Worm (Caenorhabditis elegans) whole organism, young adult: Measurements from ENCODE around the gene B0507.1.

Source experiments
- F49E8.2 ChIP-seq: sonication (generic microtip); optimal IDR thresholded peaks from 3 replicates; lab custom pipeline; 2017; ENCODE audit warnings: missing genetic modification characterization, mild to moderate bottlenecking, missing compliant biosample characterization, antibody characterized with exemption, moderate library complexity; ENCODE audit not compliant: insufficient read depth
- F55B11.4 ChIP-seq: sonication (generic microtip); optimal IDR thresholded peaks from 2 replicates; lab custom pipeline; 2016; ENCODE audit warnings: missing compliant biosample characterization, missing genetic modification characterization, borderline replicate concordance; ENCODE audit not compliant: insufficient read depth
- Y67H2A.10 ChIP-seq: fragments of 200-800 bp; sonication (Bioruptor generic); conservative IDR thresholded peaks from 2 replicates; pipeline ENCODE4 v1.3.6; 2022; ENCODE audit warnings: missing genetic modification reagents, missing genetic modification characterization, missing compliant biosample characterization
- ama-1 ChIP-seq, 3 experiments: fragments of 150-350 bp in 1 of 3; sonication (generic microtip) in 2 of 3; optimal IDR thresholded peaks; 2 replicates each; lab custom pipeline; 2014 to 2018; ENCODE audit warnings: missing biosample characterization in 2 of 3, missing genetic modification characterization in 2 of 3, missing genetic modification reagents in 2 of 3
- attf-6 ChIP-seq: fragments of 200-800 bp; sonication (Bioruptor generic); IDR thresholded peaks from 2 replicates; pipeline ENCODE4 v1.3.6; 2022; ENCODE audit warnings: missing genetic modification reagents, missing genetic modification characterization, missing compliant biosample characterization
- cebp-2 ChIP-seq: fragments of 200-800 bp; sonication (Bioruptor generic); IDR thresholded peaks from 2 replicates; pipeline ENCODE4 v1.3.6; 2022; ENCODE audit warnings: missing genetic modification characterization, missing compliant biosample characterization
- mxl-1 ChIP-seq: sonication (generic microtip); optimal IDR thresholded peaks from 2 replicates; lab custom pipeline; 2016; ENCODE audit warnings: missing genetic modification characterization, missing compliant biosample characterization
- nfya-1 ChIP-seq: sonication (generic microtip); optimal IDR thresholded peaks from 2 replicates; lab custom pipeline; 2017; ENCODE audit warnings: antibody characterized with exemption, missing compliant biosample characterization, missing genetic modification characterization, borderline replicate concordance; ENCODE audit not compliant: insufficient read depth
- nhr-90 ChIP-seq: sonication (generic microtip); optimal IDR thresholded peaks from 2 replicates; lab custom pipeline; 2016; ENCODE audit warnings: missing genotype, mild to moderate bottlenecking, missing genetic modification characterization, missing compliant biosample characterization
- unc-130 ChIP-seq: sonication (generic microtip); optimal IDR thresholded peaks from 2 replicates; lab custom pipeline; 2016; ENCODE audit warnings: missing genetic modification reagents, missing genetic modification characterization, missing compliant biosample characterization
- unc-62 ChIP-seq: fragments of 150-350 bp; optimal IDR thresholded peaks from 2 replicates; lab custom pipeline; 2014; ENCODE audit warnings: missing biosample characterization, missing genetic modification reagents, missing genetic modification characterization
- zim-3 ChIP-seq: sonication (generic microtip); optimal IDR thresholded peaks from 2 replicates; lab custom pipeline; 2017; ENCODE audit warnings: mild to moderate bottlenecking, missing genetic modification characterization, moderate library complexity, missing compliant biosample characterization
- ztf-25 ChIP-seq: fragments of 200-800 bp; sonication (Bioruptor generic); IDR thresholded peaks from 2 replicates; pipeline ENCODE4 v1.3.6; 2022; ENCODE audit warnings: missing genetic modification reagents, missing genetic modification characterization, missing compliant biosample characterization

- TF ChIP-seq F55B11.4 (tag; lab: Kevin White, UChicago) (no peak), ztf-25 (GFP tag; lab: Robert Waterston, UW) (no peak), F49E8.2 (no peak), ama-1 (optimal IDR thresholded peaks at IDR 0.05; lab: Kevin White, UChicago) (no peak), ama-1 (GFP tag; optimal IDR thresholded peaks at IDR 0.05; lab: Kevin White, UChicago) (no peak), attf-6 (GFP tag; lab: Robert Waterston, UW) (no peak), cebp-2 (GFP tag; lab: Robert Waterston, UW) (no peak), unc-130 (GFP tag; lab: Kevin White, UChicago) (no peak), zim-3 (no peak), Y67H2A.10 (GFP tag; lab: Robert Waterston, UW) (no peak), nfya-1 (tag; lab: Kevin White, UChicago) (no peak), mxl-1 (tag; lab: Kevin White, UChicago) (no peak), nhr-90 (no peak), unc-62 (no peak)
Observed at ce11 chrV:8739136-8739535, 37.2 kb upstream of the B0507.1 start, which contains the start of gene ZC196.2.
